Fruit fly (Drosophila melanogaster): ENCODE results near the gene CG5199.

The CG5199 gene

dm6 chr3L:20474789-20475208, 22.1 kb upstream of the CG5199 start (continued):
- TF ChIP-seq CG31365 (tag; optimal IDR thresholded peaks at IDR 0.05) (peak; percentile 69), GATAe (GFP tag; conservative IDR thresholded peaks at IDR 0.05) (no peak), crc (GFP tag; optimal IDR thresholded peaks at IDR 0.05) (peak; percentile 76), p53 (GFP tag; optimal IDR thresholded peaks at IDR 0.05) (peak; percentile 64), CG11560 (tag; IDR thresholded peaks at IDR 0.05) (no peak), CG8089 (GFP tag; optimal IDR thresholded peaks at IDR 0.05) (peak; percentile 65), CG17361 (GFP tag; IDR thresholded peaks at IDR 0.05) (no peak), wdn (GFP tag; IDR thresholded peaks at IDR 0.05) (no peak), toy (GFP tag; IDR thresholded peaks at IDR 0.05) (no peak), CG18476 (GFP tag; optimal IDR thresholded peaks at IDR 0.05) (peak; percentile 86), exex (tag; optimal IDR thresholded peaks at IDR 0.05) (peak; percentile 64), Rx (GFP tag; IDR thresholded peaks at IDR 0.05) (no peak), nau (GFP tag; optimal IDR thresholded peaks at IDR 0.05) (peak; percentile 79), CG10147 (GFP tag; optimal IDR thresholded peaks at IDR 0.05) (peak; percentile 77), btn (GFP tag; optimal IDR thresholded peaks at IDR 0.05) (peak; percentile 19), CG8478 (optimal IDR thresholded peaks at IDR 0.05) (no peak), CG16863 (GFP tag; optimal IDR thresholded peaks at IDR 0.05) (peak; percentile 83), CG11085 (GFP tag; IDR thresholded peaks at IDR 0.05) (no peak), Deaf1 (tag; optimal IDR thresholded peaks at IDR 0.05) (peak; percentile 62), CG7839 (tag; optimal IDR thresholded peaks at IDR 0.05) (peak; percentile 85), CG34376 (GFP tag; optimal IDR thresholded peaks at IDR 0.05) (peak; percentile 84), pzg (GFP tag; optimal IDR thresholded peaks at IDR 0.05) (peak; percentile 76), prd (optimal IDR thresholded peaks at IDR 0.05) (no peak), prd (GFP tag; IDR thresholded peaks at IDR 0.05) (no peak), CG12219 (GFP tag; optimal IDR thresholded peaks at IDR 0.05) (peak; percentile 55), Xrp1 (GFP tag; IDR thresholded peaks at IDR 0.05) (no peak), CrebB (tag; optimal IDR thresholded peaks at IDR 0.05) (peak; percentile 78), dmrt99B (tag; optimal IDR thresholded peaks at IDR 0.05) (peak; percentile 84), Camta (GFP tag; optimal IDR thresholded peaks at IDR 0.05) (peak; percentile 84), sqz (GFP tag; optimal IDR thresholded peaks at IDR 0.05) (peak; percentile 84), slp2 (GFP tag; optimal IDR thresholded peaks at IDR 0.05) (peak; percentile 73), Dp (GFP tag; optimal IDR thresholded peaks at IDR 0.05) (peak; percentile 49), luna (GFP tag; optimal IDR thresholded peaks at IDR 0.05) (peak; percentile 87), HmgZ (tag; optimal IDR thresholded peaks at IDR 0.05) (peak; percentile 94), Aef1 (GFP tag; IDR thresholded peaks at IDR 0.05) (no peak), CG12155 (GFP tag; optimal IDR thresholded peaks at IDR 0.05) (peak; percentile 88), sc (optimal IDR thresholded peaks at IDR 0.05) (no peak), sc (GFP tag; optimal IDR thresholded peaks at IDR 0.05) (peak; percentile 74), CG2875 (GFP tag; optimal IDR thresholded peaks at IDR 0.05) (peak; percentile 73), CG2712 (tag; optimal IDR thresholded peaks at IDR 0.05) (peak; percentile 85), CG31224 (GFP tag; IDR thresholded peaks at IDR 0.05) (no peak), mirr (GFP tag; optimal IDR thresholded peaks at IDR 0.05) (peak; percentile 79), Kr (GFP tag; optimal IDR thresholded peaks at IDR 0.05) (no peak), CG17829 (tag; optimal IDR thresholded peaks at IDR 0.05) (peak; percentile 80), MBD-R2 (GFP tag; IDR thresholded peaks at IDR 0.05) (no peak), HLHmδ (GFP tag; optimal IDR thresholded peaks at IDR 0.05) (peak; percentile 45), CG7556 (GFP tag; optimal IDR thresholded peaks at IDR 0.05) (peak; percentile 84), Side (GFP tag; optimal IDR thresholded peaks at IDR 0.05) (peak; percentile 81), H2.0 (GFP tag; IDR thresholded peaks at IDR 0.05) (no peak), lilli (GFP tag; optimal IDR thresholded peaks at IDR 0.05) (peak; percentile 94), CG18619 (GFP tag; optimal IDR thresholded peaks at IDR 0.05) (peak; percentile 83), CG11093 (GFP tag; IDR thresholded peaks at IDR 0.05) (peak; percentile 69; the same call in 2 of the 3 replicates), ttk (GFP tag; IDR thresholded peaks at IDR 0.05) (no peak)
